Worm (Caenorhabditis elegans) whole organism, L4 larva: ENCODE measurements around the gene W08E12.4.

ENCODE experiments used
- F10B5.3 ChIP-seq: sonication (generic microtip); optimal IDR thresholded peaks from 2 replicates; lab custom pipeline; 2016; ENCODE audit warnings: mild to moderate bottlenecking, missing genetic modification characterization, missing compliant biosample characterization
- R02D3.7 ChIP-seq: fragments of 150-350 bp; sonication (generic microtip); optimal IDR thresholded peaks from 3 replicates; lab custom pipeline; 2014; ENCODE audit warnings: missing biosample characterization, missing genetic modification characterization
- Y48G9A.11 ChIP-seq: fragments of 200-800 bp; sonication (Bioruptor generic); IDR thresholded peaks from 2 replicates; pipeline ENCODE4 v1.3.6; 2022; ENCODE audit warnings: missing genetic modification reagents, missing genetic modification characterization, missing compliant biosample characterization
- Y5F2A.4 ChIP-seq: fragments of 200-800 bp; sonication (Bioruptor generic); optimal IDR thresholded peaks from 2 replicates; lab custom pipeline; 2018; ENCODE audit warnings: mild to moderate bottlenecking, missing genetic modification characterization, missing compliant biosample characterization
- Y75B8A.6 ChIP-seq: fragments of 200-800 bp; sonication (Bioruptor generic); IDR thresholded peaks from 2 replicates; pipeline ENCODE4 v1.3.6; 2022; ENCODE audit warnings: missing genetic modification reagents, missing genetic modification characterization, missing compliant biosample characterization
- ZK546.5 ChIP-seq, 2 experiments: sonication (generic microtip); optimal IDR thresholded peaks; 2 replicates each; lab custom pipeline; 2017; ENCODE audit warnings: missing biosample characterization in 2 of 2, missing genetic modification characterization in 2 of 2
- aha-1 ChIP-seq: fragments of 150-350 bp; peaks from one replicate; lab custom pipeline; 2014; ENCODE audit warnings: missing biosample characterization, missing genetic modification characterization
- attf-4 ChIP-seq: sonication (generic microtip); optimal IDR thresholded peaks from 3 replicates; lab custom pipeline; 2017; ENCODE audit warnings: missing biosample characterization, missing genetic modification characterization
- ceh-62 ChIP-seq: sonication (generic microtip); optimal IDR thresholded peaks from 2 replicates; lab custom pipeline; 2017; ENCODE audit warnings: missing biosample characterization, missing genetic modification characterization
- ctbp-1 ChIP-seq: fragments of 200-800 bp; sonication (Bioruptor generic); IDR thresholded peaks from 2 replicates; pipeline ENCODE4 v1.3.6; 2022; ENCODE audit warnings: missing genetic modification reagents, missing genetic modification characterization, missing compliant biosample characterization
- daf-19 ChIP-seq: fragments of 200-800 bp; sonication (Bioruptor generic); conservative IDR thresholded peaks from 2 replicates; pipeline ENCODE4 v1.3.6; 2022; ENCODE audit warnings: missing genetic modification characterization, missing compliant biosample characterization
- daf-8 ChIP-seq: fragments of 200-800 bp; sonication (Bioruptor generic); IDR thresholded peaks from 2 replicates; pipeline ENCODE4 v1.3.6; 2022; ENCODE audit warnings: missing genetic modification characterization, missing compliant biosample characterization
- dmd-8 ChIP-seq: fragments of 200-800 bp; sonication (Bioruptor generic); IDR thresholded peaks from 2 replicates; pipeline ENCODE4 v1.3.6; 2022; ENCODE audit warnings: missing genetic modification characterization, missing compliant biosample characterization
- dmd-9 ChIP-seq: fragments of 200-800 bp; sonication (Bioruptor generic); IDR thresholded peaks from 2 replicates; pipeline ENCODE4 v1.3.6; 2022; ENCODE audit warnings: missing genetic modification reagents, missing genetic modification characterization, missing compliant biosample characterization
- dve-1 ChIP-seq: sonication (generic microtip); optimal IDR thresholded peaks from 2 replicates; lab custom pipeline; 2017; ENCODE audit warnings: antibody characterized with exemption, mild to moderate bottlenecking, missing genetic modification characterization, missing compliant biosample characterization; ENCODE audit not compliant: insufficient read depth
- egl-27 ChIP-seq: sonication (generic microtip); optimal IDR thresholded peaks from 3 replicates; lab custom pipeline; 2017; ENCODE audit warnings: missing biosample characterization, missing genetic modification reagents, missing genetic modification characterization
- fkh-10 ChIP-seq: fragments of 150-350 bp; optimal IDR thresholded peaks from 2 replicates; lab custom pipeline; 2014; ENCODE audit warnings: missing biosample characterization, missing genetic modification reagents, missing genetic modification characterization
- fos-1 ChIP-seq: fragments of 150-350 bp; optimal IDR thresholded peaks from 2 replicates; lab custom pipeline; 2014; ENCODE audit warnings: missing biosample characterization, missing genetic modification characterization
- hlh-30 ChIP-seq: sonication (generic microtip); optimal IDR thresholded peaks from 2 replicates; lab custom pipeline; 2017; ENCODE audit warnings: antibody characterized with exemption, mild to moderate bottlenecking, missing genetic modification characterization, missing compliant biosample characterization; ENCODE audit not compliant: insufficient read depth
- lin-1 ChIP-seq: fragments of 200-800 bp; sonication (Bioruptor generic); IDR thresholded peaks from 2 replicates; pipeline ENCODE4 v1.3.6; 2022; ENCODE audit warnings: missing genetic modification reagents, missing genetic modification characterization, missing compliant biosample characterization
- lin-15B ChIP-seq: fragments of 150-350 bp; sonication (generic microtip); optimal IDR thresholded peaks from 3 replicates; lab custom pipeline; 2014; ENCODE audit warnings: missing biosample characterization, missing genetic modification characterization
- lin-29 ChIP-seq: fragments of 200-800 bp; sonication (Bioruptor generic); IDR thresholded peaks from 2 replicates; pipeline ENCODE4 v1.3.6; 2022; ENCODE audit warnings: missing genetic modification reagents, missing genetic modification characterization, missing compliant biosample characterization
- lin-38 ChIP-seq: fragments of 200-800 bp; sonication (Bioruptor generic); IDR thresholded peaks from 2 replicates; pipeline ENCODE4 v1.3.6; 2022; ENCODE audit warnings: missing genetic modification reagents, missing genetic modification characterization, missing compliant biosample characterization
- madf-9 ChIP-seq: fragments of 200-800 bp; sonication (Bioruptor generic); conservative IDR thresholded peaks from 2 replicates; pipeline ENCODE4 v1.3.6; 2022; ENCODE audit warnings: missing genetic modification reagents, missing genetic modification characterization, missing compliant biosample characterization
- mes-2 ChIP-seq: sonication (generic microtip); optimal IDR thresholded peaks from 2 replicates; lab custom pipeline; 2016; ENCODE audit warnings: missing genotype, mild to moderate bottlenecking, missing genetic modification characterization, missing compliant biosample characterization; ENCODE audit not compliant: poor library complexity, severe bottlenecking
- nhr-237 ChIP-seq: sonication (generic microtip); optimal IDR thresholded peaks from 2 replicates; lab custom pipeline; 2017; ENCODE audit warnings: missing biosample characterization, missing genetic modification characterization
- nhr-28 ChIP-seq: fragments of 150-350 bp; optimal IDR thresholded peaks from 2 replicates; lab custom pipeline; 2014; ENCODE audit warnings: missing biosample characterization, missing genetic modification characterization
- nhr-41 ChIP-seq: fragments of 200-800 bp; sonication (Bioruptor generic); IDR thresholded peaks from 2 replicates; pipeline ENCODE4 v1.3.6; 2022; ENCODE audit warnings: missing genetic modification reagents, missing genetic modification characterization, missing compliant biosample characterization
- pha-4 ChIP-seq, 2 experiments: fragments of 150-350 bp in 1 of 2; fragments of 200-800 bp in 1 of 2; sonication (Bioruptor generic) in 1 of 2; IDR thresholded peaks in 1 of 2; optimal IDR thresholded peaks in 1 of 2; 2 replicates each; pipeline versions ENCODE4 v1.3.6 to Lab custom; 2014 to 2022; ENCODE audit warnings: missing genetic modification characterization in 2 of 2, missing genetic modification reagents in 2 of 2, missing biosample characterization in 1 of 2, missing compliant biosample characterization in 1 of 2
- pqm-1 ChIP-seq: sonication (generic microtip); optimal IDR thresholded peaks from 2 replicates; lab custom pipeline; 2017; ENCODE audit warnings: missing biosample characterization, missing genetic modification characterization
- rbr-2 ChIP-seq: sonication (generic microtip); optimal IDR thresholded peaks from 2 replicates; lab custom pipeline; 2016; ENCODE audit warnings: missing genotype, missing genetic modification characterization, missing compliant biosample characterization
- saeg-2 ChIP-seq: fragments of 200-800 bp; sonication (Bioruptor generic); IDR thresholded peaks from 2 replicates; pipeline ENCODE4 v1.3.6; 2022; ENCODE audit warnings: missing genetic modification reagents, missing genetic modification characterization, missing compliant biosample characterization
- set-16 ChIP-seq: fragments of 200-800 bp; sonication (Bioruptor generic); IDR thresholded peaks from 2 replicates; pipeline ENCODE4 v1.3.6; 2022; ENCODE audit warnings: missing genetic modification reagents, missing genetic modification characterization, missing compliant biosample characterization
- skn-1 ChIP-seq: fragments of 150-350 bp; optimal IDR thresholded peaks from 2 replicates; lab custom pipeline; 2014; ENCODE audit warnings: missing biosample characterization, missing genetic modification characterization
- spr-3 ChIP-seq: fragments of 200-800 bp; sonication (Bioruptor generic); optimal IDR thresholded peaks from 2 replicates; lab custom pipeline; 2018; ENCODE audit warnings: mild to moderate bottlenecking, missing genetic modification characterization, missing compliant biosample characterization
- unc-39 ChIP-seq: sonication (generic microtip); optimal IDR thresholded peaks from 2 replicates; lab custom pipeline; 2017; ENCODE audit warnings: missing biosample characterization, missing genetic modification characterization
- vab-7 ChIP-seq: fragments of 200-800 bp; sonication (Bioruptor generic); IDR thresholded peaks from 2 replicates; pipeline ENCODE4 v1.3.6; 2022; ENCODE audit warnings: missing genetic modification reagents, missing genetic modification characterization, missing compliant biosample characterization
- zip-11 ChIP-seq: fragments of 200-800 bp; sonication (Bioruptor generic); IDR thresholded peaks from 2 replicates; pipeline ENCODE4 v1.3.6; 2022; ENCODE audit warnings: missing genetic modification characterization, missing compliant biosample characterization

The W08E12.4 gene

ce11 chrIV:3341170-3341569 lies 39.0 kb downstream of the W08E12.4 start, which contains the start of gene F42A6.2:
TSS of gene F42A6.2 (plus strand) at chrIV:3341470.
- TF ChIP-seq aha-1 (tag; lab: Kevin White, UChicago) (peak; percentile 18), ZK546.5 (tag; optimal IDR thresholded peaks at IDR 0.05; lab: Kevin White, UChicago) (no peak), zip-11 (no peak)

- TF ChIP-seq nhr-28 (tag; lab: Kevin White, UChicago) (no peak), Y48G9A.11 (GFP tag; lab: Robert Waterston, UW) (no peak), daf-19 (GFP tag; lab: Robert Waterston, UW) (no peak), lin-15B (tag; lab: Kevin White, UChicago) (no peak), daf-8 (GFP tag; lab: Robert Waterston, UW) (no peak), pha-4 (GFP tag; IDR thresholded peaks at IDR 0.05; lab: Robert Waterston, UW) (no peak), pha-4 (tag; optimal IDR thresholded peaks at IDR 0.05; lab: Kevin White, UChicago) (no peak), set-16 (peak; percentile 20; the same call in 1 of the 2 replicates), lin-29 (GFP tag; lab: Robert Waterston, UW) (no peak), aha-1 (tag; lab: Kevin White, UChicago) (peak; percentile 96), dmd-9 (GFP tag; lab: Robert Waterston, UW) (no peak), attf-4 (no peak), pqm-1 (tag; lab: Kevin White, UChicago) (no peak), ctbp-1 (GFP tag; lab: Robert Waterston, UW) (no peak)
- TF ChIP-seq, all 104 proteins: peak for 2
Observed at ce11 chrIV:3345484-3345883, 43.3 kb downstream of the W08E12.4 start.

- no peak for TF ChIP-seq pqm-1 (tag; lab: Kevin White, UChicago)
- no peak for TF ChIP-seq ctbp-1 (GFP tag; lab: Robert Waterston, UW)
- TF ChIP-seq skn-1 (tag; lab: Kevin White, UChicago) = no peak
- peak; percentile 69 for TF ChIP-seq set-16
- TF ChIP-seq dmd-9 (GFP tag; lab: Robert Waterston, UW) = no peak
Observed at ce11 chrIV:3348334-3348733, 46.2 kb downstream of the W08E12.4 start.

ce11 chrIV:3349977-3350580 lies 47.9 kb downstream of the W08E12.4 start, which contains the start of gene elks-1:
TSS of gene elks-1 (minus strand) at chrIV:3350027.
- TF ChIP-seq daf-8 (GFP tag; lab: Robert Waterston, UW) = no peak
- no peak for TF ChIP-seq dve-1 (tag; lab: Kevin White, UChicago)
- no peak for TF ChIP-seq vab-7 (GFP tag; lab: Robert Waterston, UW)
- no peak for TF ChIP-seq zip-11
- TF ChIP-seq Y75B8A.6 = no peak
- no peak for TF ChIP-seq R02D3.7 (tag; lab: Kevin White, UChicago)
- TF ChIP-seq madf-9 = peak; percentile 14; the same call in 1 of the 2 replicates
- TF ChIP-seq egl-27 (tag; lab: Kevin White, UChicago) = no peak
- no peak for TF ChIP-seq ceh-62 (tag; lab: Kevin White, UChicago)
- no peak for TF ChIP-seq pha-4 (GFP tag; IDR thresholded peaks at IDR 0.05; lab: Robert Waterston, UW)
- TF ChIP-seq pha-4 (tag; optimal IDR thresholded peaks at IDR 0.05; lab: Kevin White, UChicago) = peak; percentile 2
- peak; percentile 49 for TF ChIP-seq mes-2 (tag; lab: Kevin White, UChicago)
- 0 out of 2 replicates have a peak, but pooled peaks have one; percentile 9 for TF ChIP-seq set-16
- TF ChIP-seq, all 104 proteins: peak for 4

- no peak for TF ChIP-seq egl-27 (tag; lab: Kevin White, UChicago)
- no peak for TF ChIP-seq pqm-1 (tag; lab: Kevin White, UChicago)
- TF ChIP-seq dmd-8 = no peak
- no peak for TF ChIP-seq lin-1 (GFP tag; lab: Robert Waterston, UW)
- no peak for TF ChIP-seq spr-3 (GFP tag; lab: Kevin White, UChicago)
- no peak for TF ChIP-seq F10B5.3
- no peak for TF ChIP-seq lin-38 (GFP tag; lab: Robert Waterston, UW)
- no peak for TF ChIP-seq hlh-30 (tag; lab: Kevin White, UChicago)
- TF ChIP-seq rbr-2 (tag; lab: Kevin White, UChicago) = no peak
- TF ChIP-seq lin-15B (tag; lab: Kevin White, UChicago) = no peak
- TF ChIP-seq nhr-237 (tag; lab: Kevin White, UChicago) = no peak
- TF ChIP-seq saeg-2 (GFP tag; lab: Robert Waterston, UW) = no peak
- no peak for TF ChIP-seq attf-4
- no peak for TF ChIP-seq fos-1 (tag; lab: Kevin White, UChicago)
- no peak for TF ChIP-seq fkh-10 (GFP tag; lab: Kevin White, UChicago)
- no peak for TF ChIP-seq nhr-41 (GFP tag; lab: Robert Waterston, UW)
- TF ChIP-seq unc-39 (tag; lab: Kevin White, UChicago) = no peak
- no peak for TF ChIP-seq Y5F2A.4 (GFP tag; lab: Kevin White, UChicago)
Observed at ce11 chrIV:3352019-3352418, 49.9 kb downstream of the W08E12.4 start.
